Fruit fly (Drosophila melanogaster): Measurements from ENCODE around the gene CG5131.

Gene CG5131

DNA sequence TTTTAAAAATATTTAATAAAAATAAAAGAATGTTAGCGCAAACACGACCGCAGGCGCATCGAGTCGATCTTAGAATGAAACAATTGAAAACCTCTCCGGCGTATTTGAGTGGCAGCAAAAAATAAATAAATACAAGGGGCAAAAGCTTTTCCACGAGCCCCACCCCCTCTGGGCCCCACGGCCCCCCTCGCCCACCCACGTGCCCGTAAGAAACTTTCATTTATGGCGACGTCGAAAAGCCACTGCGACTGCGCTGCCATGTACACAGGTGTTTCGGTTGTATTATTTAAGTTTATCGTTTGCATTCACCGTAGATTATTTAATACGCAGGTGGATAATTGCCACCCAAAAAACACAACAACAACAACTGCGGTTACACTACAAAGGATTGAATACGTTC, 35.9 kb upstream of the CG5131 start (continued):
- TF ChIP-seq bowl (GFP tag; IDR thresholded peaks at IDR 0.05) (no peak), E2f2 (GFP tag; IDR thresholded peaks at IDR 0.05) (no peak), Adf1 (GFP tag; IDR thresholded peaks at IDR 0.05) (peak; percentile 80), Fer3 (tag; optimal IDR thresholded peaks at IDR 0.05) (no peak), YL-1 (GFP tag; optimal IDR thresholded peaks at IDR 0.05) (no peak), Ets97D (GFP tag; optimal IDR thresholded peaks at IDR 0.05) (no peak), CG34376 (GFP tag; optimal IDR thresholded peaks at IDR 0.05) (peak; percentile 31), CG4617 (GFP tag; optimal IDR thresholded peaks at IDR 0.05; ENCODE audit: borderline replicate concordance) (no peak), CG12071 (GFP tag; optimal IDR thresholded peaks at IDR 0.05) (peak; percentile 12), CG14441 (GFP tag; IDR thresholded peaks at IDR 0.05) (peak; percentile 27; the same call in 1 of the 2 replicates), bigmax (GFP tag; optimal IDR thresholded peaks at IDR 0.05) (no peak), knrl (GFP tag; IDR thresholded peaks at IDR 0.05; ENCODE audit: partially characterized antibody) (0 out of 3 replicates have a peak, but pooled peaks have one; percentile 20), CG10431 (GFP tag; optimal IDR thresholded peaks at IDR 0.05) (no peak), CG30020 (tag; optimal IDR thresholded peaks at IDR 0.05) (no peak), mirr (GFP tag; optimal IDR thresholded peaks at IDR 0.05) (no peak), CG31224 (GFP tag; IDR thresholded peaks at IDR 0.05) (no peak), MBD-R2 (GFP tag; IDR thresholded peaks at IDR 0.05) (no peak), CG13296 (GFP tag; optimal IDR thresholded peaks at IDR 0.05) (peak; percentile 4), CG6854 (GFP tag; optimal IDR thresholded peaks at IDR 0.05) (no peak), CG15514 (GFP tag; optimal IDR thresholded peaks at IDR 0.05) (peak; percentile 15), sima (GFP tag; optimal IDR thresholded peaks at IDR 0.05) (no peak), Vsx1 (GFP tag; optimal IDR thresholded peaks at IDR 0.05) (no peak), cas (GFP tag; IDR thresholded peaks at IDR 0.05) (no peak), CG30431 (GFP tag; optimal IDR thresholded peaks at IDR 0.05) (no peak), CG10366 (GFP tag; IDR thresholded peaks at IDR 0.05) (no peak), CG6813 (GFP tag; optimal IDR thresholded peaks at IDR 0.05) (peak; percentile 42), sd (tag; optimal IDR thresholded peaks at IDR 0.05) (peak; percentile 32), Fer1 (GFP tag; optimal IDR thresholded peaks at IDR 0.05) (peak; percentile 26), Hmr (GFP tag; optimal IDR thresholded peaks at IDR 0.05) (peak; percentile 40), nerfin-2 (GFP tag; IDR thresholded peaks at IDR 0.05; ENCODE audit: partially characterized antibody) (no peak), z (GFP tag; IDR thresholded peaks at IDR 0.05) (0 out of 3 replicates have a peak, but pooled peaks have one; percentile 45), CG17385 (GFP tag; optimal IDR thresholded peaks at IDR 0.05) (peak; percentile 19), ATbp (GFP tag; optimal IDR thresholded peaks at IDR 0.05) (peak; percentile 26), Antp (GFP tag; optimal IDR thresholded peaks at IDR 0.05) (no peak), stc (GFP tag; IDR thresholded peaks at IDR 0.05) (no peak), CG10462 (GFP tag; optimal IDR thresholded peaks at IDR 0.05) (no peak), exex (tag; optimal IDR thresholded peaks at IDR 0.05) (peak; percentile 16), CG43689 (GFP tag; IDR thresholded peaks at IDR 0.05) (no peak), CG17912 (GFP tag; optimal IDR thresholded peaks at IDR 0.05) (no peak), CG11723 (GFP tag; optimal IDR thresholded peaks at IDR 0.05) (no peak), CG6765 (GFP tag; optimal IDR thresholded peaks at IDR 0.05) (no peak), CG8290 (GFP tag; optimal IDR thresholded peaks at IDR 0.05) (no peak), CG8290 (tag; optimal IDR thresholded peaks at IDR 0.05) (peak in 1 of 2 experiments; percentile 53), CG18011 (GFP tag; optimal IDR thresholded peaks at IDR 0.05) (no peak), gsb-n (tag; optimal IDR thresholded peaks at IDR 0.05) (no peak), CG7928 (GFP tag; optimal IDR thresholded peaks at IDR 0.05) (no peak), HHEX (GFP tag; optimal IDR thresholded peaks at IDR 0.05) (peak; percentile 2), CG9932 (GFP tag; IDR thresholded peaks at IDR 0.05) (no peak), Doc2 (GFP tag; IDR thresholded peaks at IDR 0.05) (no peak), CG10209 (GFP tag; optimal IDR thresholded peaks at IDR 0.05) (peak; percentile 1), CG31388 (GFP tag; optimal IDR thresholded peaks at IDR 0.05) (no peak)
